Fruit fly (Drosophila melanogaster): ENCODE results near the gene CG2871.
A peak's percentile ranks its signal among the peaks of the same experiment; 100 is the strongest.

Gene CG2871

DNA sequence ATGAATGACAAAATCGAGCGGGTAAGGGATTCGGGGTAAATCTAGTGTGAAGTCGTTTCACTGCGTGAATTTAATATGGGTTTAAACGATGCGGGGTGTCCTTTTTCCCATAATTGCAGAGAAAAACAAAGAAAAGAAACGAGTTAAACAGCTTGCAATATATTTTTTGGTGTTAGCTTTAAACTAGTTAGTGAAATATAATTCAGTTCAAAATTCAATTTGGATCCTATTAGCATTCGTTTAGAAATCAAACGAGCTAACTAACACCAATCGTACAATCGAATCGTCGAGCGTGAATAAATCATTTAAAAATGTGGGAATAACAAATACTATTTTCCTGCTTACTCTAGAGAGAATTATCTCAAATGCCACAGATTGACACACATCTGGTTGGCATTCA is 6.6 kb upstream of the CG2871 start, which contains the start of gene CG6978:
TSS of gene CG6978 (plus strand) at position 301 of the 400 bp plus-strand sequence.
- TF ChIP-seq en (GFP tag; optimal IDR thresholded peaks at IDR 0.05) (no peak), zf30C (GFP tag; optimal IDR thresholded peaks at IDR 0.05) (no peak), repo (GFP tag; optimal IDR thresholded peaks at IDR 0.05) (no peak), maf-S (GFP tag; optimal IDR thresholded peaks at IDR 0.05) (no peak), Side (GFP tag; optimal IDR thresholded peaks at IDR 0.05) (no peak), danr (GFP tag; IDR thresholded peaks at IDR 0.05) (no peak), CG4328 (GFP tag; optimal IDR thresholded peaks at IDR 0.05) (no peak), CG31441 (GFP tag; IDR thresholded peaks at IDR 0.05) (no peak), aop (GFP tag; IDR thresholded peaks at IDR 0.05) (no peak), CG17385 (GFP tag; optimal IDR thresholded peaks at IDR 0.05) (no peak), Spps (tag; optimal IDR thresholded peaks at IDR 0.05) (no peak), phol (tag; optimal IDR thresholded peaks at IDR 0.05) (no peak)

DNA sequence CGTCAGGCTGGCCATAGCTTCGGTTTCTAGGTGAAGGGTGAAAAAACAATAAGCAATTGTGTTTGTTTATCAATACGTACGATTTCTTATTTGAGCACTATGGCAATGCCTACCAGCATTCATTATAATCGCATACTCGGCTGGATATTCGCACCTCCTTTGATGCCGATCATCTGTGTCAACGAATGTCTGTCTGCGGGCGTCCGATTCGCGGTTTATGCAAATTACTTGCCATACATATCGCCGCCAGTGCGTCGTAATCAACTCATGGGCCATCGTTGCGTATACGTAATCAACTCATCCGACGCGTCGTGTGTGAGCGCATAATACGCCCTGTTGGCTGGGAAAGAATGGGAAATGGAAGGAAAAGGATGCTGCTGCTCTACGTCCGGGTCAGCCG is 5.5 kb upstream of the CG2871 start, which contains the start of gene CG15471:
TSS of gene CG15471 (minus strand) at position 101 of the 400 bp plus-strand sequence.
- TF ChIP-seq MTF-1 (GFP tag; optimal IDR thresholded peaks at IDR 0.05; ENCODE audit: borderline replicate concordance) = no peak
- peak; percentile 27; the same call in 1 of the 2 replicates for TF ChIP-seq CG7372 (GFP tag; IDR thresholded peaks at IDR 0.05)

DNA sequence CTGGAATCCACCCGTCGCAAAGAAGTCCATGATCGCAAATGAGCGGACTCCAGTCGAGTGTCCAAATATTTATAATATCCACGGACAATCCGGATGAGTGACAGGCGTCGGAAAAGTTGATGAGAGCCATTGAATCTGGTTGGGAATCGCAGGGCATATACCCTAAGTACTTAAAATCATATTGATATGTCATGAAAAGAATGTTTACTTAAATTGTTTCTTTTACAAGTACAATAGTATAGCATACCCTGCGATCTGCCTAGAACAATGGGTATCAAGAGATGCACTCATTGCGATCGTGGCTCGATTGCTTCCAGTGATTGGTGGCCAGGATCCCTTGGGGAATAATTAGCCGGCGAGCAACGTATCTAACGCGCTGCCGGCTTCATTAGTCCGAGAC is 5.7 kb downstream of the CG2871 start, which contains the start of gene Klf15:
TSS of gene Klf15 (minus strand) at position 101 of the 400 bp plus-strand sequence.
- no peak for TF ChIP-seq Lim3 (GFP tag; IDR thresholded peaks at IDR 0.05)
- no peak for TF ChIP-seq CG31224 (GFP tag; IDR thresholded peaks at IDR 0.05)
- no peak for TF ChIP-seq gro (GFP tag; optimal IDR thresholded peaks at IDR 0.05)

DNA sequence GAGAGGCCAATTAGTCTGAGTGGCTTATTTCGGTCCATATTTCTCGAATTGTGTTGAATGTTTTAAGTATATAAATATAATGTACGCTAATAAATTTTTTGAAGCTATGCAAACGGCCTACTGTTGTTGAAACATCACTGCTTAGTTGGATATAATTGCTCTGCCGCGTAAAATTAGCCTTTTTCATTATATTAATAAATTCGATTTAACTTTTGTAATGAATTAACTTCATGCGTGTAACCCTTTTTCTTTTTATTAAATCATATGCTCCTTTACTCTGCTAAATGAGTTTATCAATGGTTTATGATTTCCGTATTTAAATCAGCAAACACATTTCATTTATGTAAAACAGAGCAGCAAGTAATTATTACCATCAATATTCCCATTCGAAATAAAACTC is 7.1 kb downstream of the CG2871 start, which contains the start of gene CG15472:
TSS of gene CG15472 (minus strand) at position 101 of the 400 bp plus-strand sequence.
- TF ChIP-seq CG34376 (GFP tag; optimal IDR thresholded peaks at IDR 0.05) = no peak
- no peak for TF ChIP-seq dysf (GFP tag; IDR thresholded peaks at IDR 0.05)
- no peak for TF ChIP-seq CG31441 (GFP tag; IDR thresholded peaks at IDR 0.05)
- no peak for TF ChIP-seq chn (GFP tag; optimal IDR thresholded peaks at IDR 0.05)
- TF ChIP-seq slou (GFP tag; optimal IDR thresholded peaks at IDR 0.05) = no peak
- no peak for TF ChIP-seq CG11504 (tag; optimal IDR thresholded peaks at IDR 0.05)
- no peak for TF ChIP-seq knrl (GFP tag; IDR thresholded peaks at IDR 0.05; ENCODE audit: partially characterized antibody)
- TF ChIP-seq CG1529 (GFP tag; optimal IDR thresholded peaks at IDR 0.05) = no peak
- TF ChIP-seq CG10431 (GFP tag; optimal IDR thresholded peaks at IDR 0.05) = no peak
- TF ChIP-seq CG2889 (GFP tag; IDR thresholded peaks at IDR 0.05) = no peak
- no peak for TF ChIP-seq CG11398 (GFP tag; optimal IDR thresholded peaks at IDR 0.05)
- no peak for TF ChIP-seq shn (GFP tag; optimal IDR thresholded peaks at IDR 0.05)
- no peak for TF ChIP-seq CG9876 (GFP tag; optimal IDR thresholded peaks at IDR 0.05)
- TF ChIP-seq CoRest (tag; optimal IDR thresholded peaks at IDR 0.05) = no peak

DNA sequence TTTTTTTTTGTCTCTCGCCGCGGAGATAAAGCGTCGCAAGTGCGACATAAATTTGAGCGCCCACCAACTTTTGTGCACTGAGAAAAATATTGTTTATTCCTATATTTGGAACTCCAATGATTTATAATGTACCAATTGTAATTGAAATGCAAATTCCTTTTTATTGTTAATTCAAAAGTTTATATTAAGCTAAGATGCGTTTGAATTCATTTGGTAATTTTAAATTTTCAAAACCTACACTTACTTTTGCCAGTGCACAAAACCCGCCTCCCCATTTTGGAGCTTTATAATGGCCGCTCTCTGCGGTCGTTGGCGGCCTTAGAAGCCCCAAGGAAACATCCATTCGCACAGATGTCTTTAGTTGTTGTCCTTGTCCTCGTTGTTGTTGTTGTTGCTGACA is 14.9 kb downstream of the CG2871 start:
- TF ChIP-seq Dll (GFP tag; IDR thresholded peaks at IDR 0.05; ENCODE audit: partially characterized antibody) (no peak), CG32767 (GFP tag; IDR thresholded peaks at IDR 0.05) (no peak), sug (tag; optimal IDR thresholded peaks at IDR 0.05) (no peak), CTCF (GFP tag; optimal IDR thresholded peaks at IDR 0.05) (no peak), sim (GFP tag; IDR thresholded peaks at IDR 0.05) (no peak), unpg (GFP tag; optimal IDR thresholded peaks at IDR 0.05) (peak; percentile 45), sisA (GFP tag; IDR thresholded peaks at IDR 0.05) (0 out of 2 replicates have a peak, but pooled peaks have one; percentile 18), esg (GFP tag; conservative IDR thresholded peaks at IDR 0.05) (no peak), CG14441 (GFP tag; IDR thresholded peaks at IDR 0.05) (peak; percentile 8; the same call in 1 of the 2 replicates), CG31224 (GFP tag; IDR thresholded peaks at IDR 0.05) (no peak), CG3995 (GFP tag; optimal IDR thresholded peaks at IDR 0.05) (no peak), MTF-1 (GFP tag; optimal IDR thresholded peaks at IDR 0.05; ENCODE audit: borderline replicate concordance) (no peak), klu (GFP tag; IDR thresholded peaks at IDR 0.05) (no peak), lmd (GFP tag; IDR thresholded peaks at IDR 0.05) (peak; percentile 48; the same call in 1 of the 2 replicates), CG6272 (GFP tag; IDR thresholded peaks at IDR 0.05) (no peak), nom (GFP tag; optimal IDR thresholded peaks at IDR 0.05) (no peak), CG4730 (GFP tag; IDR thresholded peaks at IDR 0.05) (0 out of 2 replicates have a peak, but pooled peaks have one; percentile 11), chif (GFP tag; optimal IDR thresholded peaks at IDR 0.05) (peak in 1 of 2 experiments; percentile 25), CG17802 (tag; optimal IDR thresholded peaks at IDR 0.05) (no peak)
